Worm (Caenorhabditis elegans) whole organism, L4 larva: ENCODE measurements around the gene dhs-19.
A peak's percentile ranks its signal among the peaks of the same experiment; 100 is the strongest.

ENCODE experiments used
- F10B5.3 ChIP-seq: sonication (generic microtip); optimal IDR thresholded peaks from 2 replicates; lab custom pipeline; 2016; ENCODE audit warnings: mild to moderate bottlenecking, missing genetic modification characterization, missing compliant biosample characterization
- F26F4.8 ChIP-seq: fragments of 200-800 bp; sonication (Bioruptor generic); conservative IDR thresholded peaks from 2 replicates; pipeline ENCODE4 v1.3.6; 2022; ENCODE audit warnings: missing genetic modification characterization, missing compliant biosample characterization
- F44E2.7 ChIP-seq: fragments of 200-800 bp; sonication (Bioruptor generic); IDR thresholded peaks from 2 replicates; pipeline ENCODE4 v2.1.2; 2022; ENCODE audit warnings: missing genetic modification characterization, missing compliant biosample characterization
- F49E8.2 ChIP-seq: sonication (generic microtip); optimal IDR thresholded peaks from 2 replicates; lab custom pipeline; 2016; ENCODE audit warnings: missing compliant biosample characterization, mild to moderate bottlenecking, missing genetic modification characterization, borderline replicate concordance
- T20F7.1 ChIP-seq: fragments of 200-800 bp; sonication (Bioruptor generic); optimal IDR thresholded peaks from 2 replicates; lab custom pipeline; 2018; ENCODE audit warnings: mild to moderate bottlenecking, missing genetic modification characterization, missing compliant biosample characterization
- T26A8.4 ChIP-seq: fragments of 200-800 bp; sonication (Bioruptor generic); IDR thresholded peaks from 2 replicates; pipeline ENCODE4 v1.3.6; 2022; ENCODE audit warnings: missing genetic modification characterization, missing compliant biosample characterization
- Y5F2A.4 ChIP-seq: fragments of 200-800 bp; sonication (Bioruptor generic); optimal IDR thresholded peaks from 2 replicates; lab custom pipeline; 2018; ENCODE audit warnings: mild to moderate bottlenecking, missing genetic modification characterization, missing compliant biosample characterization
- ZK337.2 ChIP-seq: fragments of 200-800 bp; sonication (Bioruptor generic); IDR thresholded peaks from 2 replicates; pipeline ENCODE4 v1.3.6; 2022; ENCODE audit warnings: missing genetic modification reagents, missing genetic modification characterization, missing compliant biosample characterization
- ZK546.5 ChIP-seq, 2 experiments: sonication (generic microtip); optimal IDR thresholded peaks; 2 replicates each; lab custom pipeline; 2017; ENCODE audit warnings: missing biosample characterization in 2 of 2, missing genetic modification characterization in 2 of 2
- aly-2 ChIP-seq: sonication (generic microtip); optimal IDR thresholded peaks from 2 replicates; lab custom pipeline; 2018; ENCODE audit warnings: missing biosample characterization, missing genetic modification characterization
- attf-4 ChIP-seq: sonication (generic microtip); optimal IDR thresholded peaks from 3 replicates; lab custom pipeline; 2017; ENCODE audit warnings: missing biosample characterization, missing genetic modification characterization
- ces-1 ChIP-seq: fragments of 150-350 bp; sonication (generic microtip); optimal IDR thresholded peaks from 4 replicates; lab custom pipeline; 2014; ENCODE audit warnings: missing biosample characterization, missing genetic modification reagents, missing genetic modification characterization
- daf-19 ChIP-seq: fragments of 200-800 bp; sonication (Bioruptor generic); conservative IDR thresholded peaks from 2 replicates; pipeline ENCODE4 v1.3.6; 2022; ENCODE audit warnings: missing genetic modification characterization, missing compliant biosample characterization
- dmd-6 ChIP-seq: fragments of 200-800 bp; sonication (Bioruptor generic); IDR thresholded peaks from 2 replicates; pipeline ENCODE4 v1.3.6; 2022; ENCODE audit warnings: missing genetic modification reagents, missing genetic modification characterization, missing compliant biosample characterization
- dmd-8 ChIP-seq: fragments of 200-800 bp; sonication (Bioruptor generic); IDR thresholded peaks from 2 replicates; pipeline ENCODE4 v1.3.6; 2022; ENCODE audit warnings: missing genetic modification characterization, missing compliant biosample characterization
- dmd-9 ChIP-seq: fragments of 200-800 bp; sonication (Bioruptor generic); IDR thresholded peaks from 2 replicates; pipeline ENCODE4 v1.3.6; 2022; ENCODE audit warnings: missing genetic modification reagents, missing genetic modification characterization, missing compliant biosample characterization
- egl-27 ChIP-seq: sonication (generic microtip); optimal IDR thresholded peaks from 3 replicates; lab custom pipeline; 2017; ENCODE audit warnings: missing biosample characterization, missing genetic modification reagents, missing genetic modification characterization
- egl-43 ChIP-seq: fragments of 200-800 bp; sonication (Bioruptor generic); IDR thresholded peaks from 2 replicates; pipeline ENCODE4 v1.3.6; 2022; ENCODE audit warnings: missing genetic modification reagents, missing genetic modification characterization, missing compliant biosample characterization
- fkh-10 ChIP-seq: fragments of 150-350 bp; optimal IDR thresholded peaks from 2 replicates; lab custom pipeline; 2014; ENCODE audit warnings: missing biosample characterization, missing genetic modification reagents, missing genetic modification characterization
- gei-8 ChIP-seq: fragments of 200-800 bp; sonication (Bioruptor generic); optimal IDR thresholded peaks from 2 replicates; lab custom pipeline; 2018; ENCODE audit warnings: mild to moderate bottlenecking, missing genetic modification characterization, missing compliant biosample characterization
- hif-1 ChIP-seq, 2 experiments: sonication (generic microtip); optimal IDR thresholded peaks; 2 replicates each; lab custom pipeline; 2016 to 2017; ENCODE audit warnings: missing compliant biosample characterization in 2 of 2, missing genetic modification characterization in 2 of 2, missing genetic modification reagents in 2 of 2, missing genotype in 2 of 2, mild to moderate bottlenecking in 1 of 2
- hlh-11 ChIP-seq: fragments of 200-800 bp; sonication (Bioruptor generic); optimal IDR thresholded peaks from 2 replicates; lab custom pipeline; 2018; ENCODE audit warnings: mild to moderate bottlenecking, missing genetic modification characterization, missing compliant biosample characterization
- hmg-1.1 ChIP-seq: fragments of 200-800 bp; sonication (Bioruptor generic); IDR thresholded peaks from 2 replicates; pipeline ENCODE4 v1.3.6; 2022; ENCODE audit warnings: missing genetic modification reagents, missing genetic modification characterization, missing compliant biosample characterization
- lin-1 ChIP-seq: fragments of 200-800 bp; sonication (Bioruptor generic); IDR thresholded peaks from 2 replicates; pipeline ENCODE4 v1.3.6; 2022; ENCODE audit warnings: missing genetic modification reagents, missing genetic modification characterization, missing compliant biosample characterization
- lin-15B ChIP-seq: fragments of 150-350 bp; sonication (generic microtip); optimal IDR thresholded peaks from 3 replicates; lab custom pipeline; 2014; ENCODE audit warnings: missing biosample characterization, missing genetic modification characterization
- lsy-2 ChIP-seq, 2 experiments: fragments of 150-350 bp in 1 of 2; sonication (generic microtip) in 1 of 2; optimal IDR thresholded peaks; 2 replicates each; lab custom pipeline; 2014 to 2017; ENCODE audit warnings: missing biosample characterization in 2 of 2, missing genetic modification characterization in 2 of 2
- madf-5 ChIP-seq, 2 experiments: fragments of 200-800 bp; sonication (Bioruptor generic); IDR thresholded peaks; 2 replicates each; pipeline ENCODE4 v1.3.6; 2022; ENCODE audit warnings: missing compliant biosample characterization in 2 of 2, missing genetic modification characterization in 2 of 2
- madf-9 ChIP-seq: fragments of 200-800 bp; sonication (Bioruptor generic); conservative IDR thresholded peaks from 2 replicates; pipeline ENCODE4 v1.3.6; 2022; ENCODE audit warnings: missing genetic modification reagents, missing genetic modification characterization, missing compliant biosample characterization
- mdt-29 ChIP-seq: fragments of 200-800 bp; sonication (Bioruptor generic); IDR thresholded peaks from 2 replicates; pipeline ENCODE4 v1.3.6; 2022; ENCODE audit warnings: missing genetic modification reagents, missing genetic modification characterization, missing compliant biosample characterization
- mep-1 ChIP-seq: fragments of 150-350 bp; sonication (generic microtip); optimal IDR thresholded peaks from 3 replicates; lab custom pipeline; 2014; ENCODE audit warnings: missing biosample characterization, missing genetic modification characterization
- mxl-2 ChIP-seq: fragments of 200-800 bp; sonication (Bioruptor generic); conservative IDR thresholded peaks from 2 replicates; pipeline ENCODE4 v1.3.6; 2022; ENCODE audit warnings: missing genetic modification reagents, missing genetic modification characterization, missing compliant biosample characterization
- nhr-11 ChIP-seq: fragments of 150-350 bp; optimal IDR thresholded peaks from 2 replicates; lab custom pipeline; 2014; ENCODE audit warnings: missing biosample characterization, missing genetic modification characterization
- nhr-237 ChIP-seq: sonication (generic microtip); optimal IDR thresholded peaks from 2 replicates; lab custom pipeline; 2017; ENCODE audit warnings: missing biosample characterization, missing genetic modification characterization
- nhr-28 ChIP-seq: fragments of 150-350 bp; optimal IDR thresholded peaks from 2 replicates; lab custom pipeline; 2014; ENCODE audit warnings: missing biosample characterization, missing genetic modification characterization
- nhr-41 ChIP-seq: fragments of 200-800 bp; sonication (Bioruptor generic); IDR thresholded peaks from 2 replicates; pipeline ENCODE4 v1.3.6; 2022; ENCODE audit warnings: missing genetic modification reagents, missing genetic modification characterization, missing compliant biosample characterization
- nhr-42 ChIP-seq: fragments of 200-800 bp; sonication (Bioruptor generic); IDR thresholded peaks from 2 replicates; pipeline ENCODE4 v1.3.6; 2022; ENCODE audit warnings: missing genetic modification characterization, missing compliant biosample characterization
- nhr-48 ChIP-seq: sonication (generic microtip); optimal IDR thresholded peaks from 2 replicates; lab custom pipeline; 2016; ENCODE audit warnings: mild to moderate bottlenecking, missing genetic modification characterization, missing compliant biosample characterization
- pha-4 ChIP-seq, 2 experiments: fragments of 150-350 bp in 1 of 2; fragments of 200-800 bp in 1 of 2; sonication (Bioruptor generic) in 1 of 2; IDR thresholded peaks in 1 of 2; optimal IDR thresholded peaks in 1 of 2; 2 replicates each; pipeline versions ENCODE4 v1.3.6 to Lab custom; 2014 to 2022; ENCODE audit warnings: missing genetic modification characterization in 2 of 2, missing genetic modification reagents in 2 of 2, missing biosample characterization in 1 of 2, missing compliant biosample characterization in 1 of 2
- pqm-1 ChIP-seq: sonication (generic microtip); optimal IDR thresholded peaks from 2 replicates; lab custom pipeline; 2017; ENCODE audit warnings: missing biosample characterization, missing genetic modification characterization
- rbr-2 ChIP-seq: sonication (generic microtip); optimal IDR thresholded peaks from 2 replicates; lab custom pipeline; 2016; ENCODE audit warnings: missing genotype, missing genetic modification characterization, missing compliant biosample characterization
- sdz-12 ChIP-seq: fragments of 200-800 bp; sonication (Bioruptor generic); optimal IDR thresholded peaks from 2 replicates; lab custom pipeline; 2018; ENCODE audit warnings: mild to moderate bottlenecking, missing genetic modification characterization, missing compliant biosample characterization
- skn-1 ChIP-seq: fragments of 150-350 bp; optimal IDR thresholded peaks from 2 replicates; lab custom pipeline; 2014; ENCODE audit warnings: missing biosample characterization, missing genetic modification characterization
- snpc-4 ChIP-seq: fragments of 150-350 bp; optimal IDR thresholded peaks from 2 replicates; lab custom pipeline; 2014; ENCODE audit warnings: missing biosample characterization, missing genetic modification characterization
- tag-97 ChIP-seq: fragments of 200-800 bp; sonication (Bioruptor generic); IDR thresholded peaks from 2 replicates; pipeline ENCODE4 v1.3.6; 2022; ENCODE audit warnings: missing genetic modification characterization, missing compliant biosample characterization
- unc-130 ChIP-seq: sonication (generic microtip); optimal IDR thresholded peaks from 2 replicates; lab custom pipeline; 2016; ENCODE audit warnings: missing genetic modification reagents, missing genetic modification characterization, missing compliant biosample characterization
- vab-7 ChIP-seq: fragments of 200-800 bp; sonication (Bioruptor generic); IDR thresholded peaks from 2 replicates; pipeline ENCODE4 v1.3.6; 2022; ENCODE audit warnings: missing genetic modification reagents, missing genetic modification characterization, missing compliant biosample characterization
- zfp-2 ChIP-seq: sonication (generic microtip); optimal IDR thresholded peaks from 2 replicates; lab custom pipeline; 2016; ENCODE audit warnings: mild to moderate bottlenecking, missing genetic modification characterization, missing compliant biosample characterization
- zfp-3 ChIP-seq: fragments of 200-800 bp; sonication (Bioruptor generic); conservative IDR thresholded peaks from 2 replicates; pipeline ENCODE4 v1.3.6; 2022; ENCODE audit warnings: missing genetic modification reagents, missing genetic modification characterization, missing compliant biosample characterization
- zip-11 ChIP-seq: fragments of 200-800 bp; sonication (Bioruptor generic); IDR thresholded peaks from 2 replicates; pipeline ENCODE4 v1.3.6; 2022; ENCODE audit warnings: missing genetic modification characterization, missing compliant biosample characterization
- ztf-7 ChIP-seq: fragments of 150-350 bp; optimal IDR thresholded peaks from 2 replicates; lab custom pipeline; 2014; ENCODE audit warnings: missing biosample characterization, missing genetic modification characterization

The dhs-19 gene

DNA sequence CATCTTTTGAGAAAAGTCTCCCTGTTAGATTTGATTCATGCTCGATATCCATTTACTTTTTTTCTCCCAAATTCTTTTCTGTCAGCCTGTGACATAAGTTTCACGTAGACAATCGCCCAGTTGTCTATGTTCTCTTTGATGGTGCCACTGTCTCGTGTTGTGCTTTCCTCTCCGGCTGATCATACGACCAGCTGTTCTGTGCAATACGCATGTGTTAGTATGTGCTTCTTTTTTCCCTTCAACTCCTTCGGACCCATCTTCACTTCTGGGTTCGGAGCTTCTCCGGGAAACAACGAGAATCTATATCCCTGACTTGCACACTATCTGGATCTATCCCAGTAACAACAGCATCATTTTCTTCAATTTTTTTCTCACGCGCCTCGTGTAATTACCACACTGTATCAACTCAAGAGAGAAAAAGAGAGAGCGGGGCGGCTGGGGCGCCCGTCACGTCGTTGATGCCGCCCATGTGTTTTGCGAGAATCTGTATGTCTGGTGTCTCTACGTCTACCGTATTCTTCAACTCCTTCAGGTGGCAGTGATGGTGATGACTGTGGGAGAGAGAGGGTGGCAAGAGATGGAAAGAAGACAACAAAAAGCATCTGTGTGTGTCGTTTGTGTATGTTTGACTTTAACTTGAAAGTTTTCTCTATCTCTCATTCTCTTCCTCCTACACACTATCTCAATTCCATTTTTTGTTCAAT is 41.7 kb upstream of the dhs-19 start (continued):
- TF ChIP-seq sdz-12 (no peak), mxl-2 (GFP tag; lab: Robert Waterston, UW) (no peak), zfp-3 (GFP tag; lab: Robert Waterston, UW) (peak; percentile 43; the same call in 1 of the 2 replicates), dmd-6 (GFP tag; lab: Robert Waterston, UW) (peak; percentile 92), zip-11 (GFP tag; lab: Robert Waterston, UW) (no peak), lsy-2 (tag; optimal IDR thresholded peaks at IDR 0.05; lab: Kevin White, UChicago) (peak; percentile 63 to 77), hif-1 (tag; optimal IDR thresholded peaks at IDR 0.05; lab: Kevin White, UChicago) (peak in 1 of 2 experiments; percentile 71), dmd-9 (GFP tag; lab: Robert Waterston, UW) (no peak), nhr-41 (GFP tag; lab: Robert Waterston, UW) (0 out of 2 replicates have a peak, but pooled peaks have one; percentile 24), hlh-11 (tag; lab: Kevin White, UChicago) (peak; percentile 99), nhr-48 (peak; percentile 89), mep-1 (tag; lab: Kevin White, UChicago) (peak; percentile 81), pqm-1 (tag; lab: Kevin White, UChicago) (peak; percentile 84), ZK337.2 (GFP tag; lab: Robert Waterston, UW) (no peak), snpc-4 (tag; lab: Kevin White, UChicago) (no peak), F26F4.8 (GFP tag; lab: Robert Waterston, UW) (no peak), nhr-28 (tag; lab: Kevin White, UChicago) (peak; percentile 94), lin-1 (GFP tag; lab: Robert Waterston, UW) (peak; percentile 64), F49E8.2 (tag; lab: Kevin White, UChicago) (no peak), daf-19 (GFP tag; lab: Robert Waterston, UW) (no peak), pha-4 (GFP tag; IDR thresholded peaks at IDR 0.05; lab: Robert Waterston, UW) (peak; percentile 59; the same call in 1 of the 2 replicates), pha-4 (tag; optimal IDR thresholded peaks at IDR 0.05; lab: Kevin White, UChicago) (peak; percentile 46), madf-9 (GFP tag; lab: Robert Waterston, UW) (peak; percentile 32; the same call in 1 of the 2 replicates), F10B5.3 (tag; lab: Kevin White, UChicago) (no peak), rbr-2 (peak; percentile 49), nhr-11 (peak; percentile 71), T26A8.4 (GFP tag; lab: Robert Waterston, UW) (0 out of 2 replicates have a peak, but pooled peaks have one; percentile 40), madf-5 (GFP tag; IDR thresholded peaks at IDR 0.05; lab: Robert Waterston, UW) (no peak), attf-4 (tag; lab: Kevin White, UChicago) (no peak), hmg-1.1 (peak; percentile 62), skn-1 (tag; lab: Kevin White, UChicago) (no peak), fkh-10 (GFP tag; lab: Kevin White, UChicago) (no peak), gei-8 (GFP tag; lab: Kevin White, UChicago) (peak; percentile 73), lin-15B (tag; lab: Kevin White, UChicago) (no peak), unc-130 (GFP tag; lab: Kevin White, UChicago) (no peak), vab-7 (no peak), nhr-237 (no peak), Y5F2A.4 (GFP tag; lab: Kevin White, UChicago) (no peak), nhr-42 (GFP tag; lab: Robert Waterston, UW) (no peak), egl-27 (no peak), ztf-7 (no peak), F44E2.7 (GFP tag; lab: Robert Waterston, UW) (no peak), ZK546.5 (tag; optimal IDR thresholded peaks at IDR 0.05; lab: Kevin White, UChicago) (no peak), T20F7.1 (peak; percentile 71), aly-2 (tag; lab: Kevin White, UChicago) (no peak), zfp-2 (peak; percentile 26), mdt-29 (GFP tag; lab: Robert Waterston, UW) (0 out of 2 replicates have a peak, but pooled peaks have one; percentile 31), ces-1 (GFP tag; lab: Kevin White, UChicago) (no peak), dmd-8 (GFP tag; lab: Robert Waterston, UW) (no peak), egl-43 (GFP tag; lab: Robert Waterston, UW) (no peak), tag-97 (GFP tag; lab: Robert Waterston, UW) (no peak)
